Worm (Caenorhabditis elegans) whole organism, young adult: Measurements from ENCODE around the gene atf-8.
A peak's percentile ranks its signal among the peaks of the same experiment; 100 is the strongest.

Experiments
- F57A8.1 ChIP-seq: fragments of 200-800 bp; sonication (Bioruptor generic); optimal IDR thresholded peaks from 2 replicates; lab custom pipeline; 2018; ENCODE audit warnings: mild to moderate bottlenecking, missing genetic modification characterization, moderate library complexity, missing compliant biosample characterization
- attf-3 ChIP-seq: fragments of 200-800 bp; sonication (Bioruptor generic); conservative IDR thresholded peaks from 2 replicates; pipeline ENCODE4 v1.3.6; 2022; ENCODE audit warnings: missing genetic modification reagents, missing genetic modification characterization, missing compliant biosample characterization
- ccch-3 ChIP-seq: fragments of 200-800 bp; sonication (Bioruptor generic); optimal IDR thresholded peaks from 2 replicates; lab custom pipeline; 2018; ENCODE audit warnings: mild to moderate bottlenecking, missing genetic modification characterization, missing compliant biosample characterization
- cebp-2 ChIP-seq: fragments of 200-800 bp; sonication (Bioruptor generic); IDR thresholded peaks from 2 replicates; pipeline ENCODE4 v1.3.6; 2022; ENCODE audit warnings: missing genetic modification characterization, missing compliant biosample characterization
- lag-1 ChIP-seq: fragments of 200-800 bp; sonication (Bioruptor generic); IDR thresholded peaks from 2 replicates; pipeline ENCODE4 v1.3.6; 2022; ENCODE audit warnings: missing genetic modification reagents, missing genetic modification characterization, missing compliant biosample characterization
- rec-8 ChIP-seq, 2 experiments: sonication (generic microtip); optimal IDR thresholded peaks; 2 replicates each; lab custom pipeline; 2016; ENCODE audit warnings: mild to moderate bottlenecking in 2 of 2, missing genetic modification characterization in 2 of 2, missing genetic modification reagents in 2 of 2, missing genotype in 2 of 2, missing biosample characterization in 1 of 2, missing compliant biosample characterization in 1 of 2, moderate library complexity in 1 of 2
- xnd-1 ChIP-seq: sonication (generic microtip); optimal IDR thresholded peaks from 2 replicates; lab custom pipeline; 2016; ENCODE audit warnings: missing genotype, missing genetic modification reagents, missing genetic modification characterization, missing compliant biosample characterization
- ztf-25 ChIP-seq: fragments of 200-800 bp; sonication (Bioruptor generic); IDR thresholded peaks from 2 replicates; pipeline ENCODE4 v1.3.6; 2022; ENCODE audit warnings: missing genetic modification reagents, missing genetic modification characterization, missing compliant biosample characterization

atf-8 gene

ce11 chrV:6135428-6135827, 30.0 kb downstream of the atf-8 start:
- TF ChIP-seq attf-3 (GFP tag; lab: Robert Waterston, UW) (no peak), cebp-2 (GFP tag; lab: Robert Waterston, UW) (0 out of 2 replicates have a peak, but pooled peaks have one; percentile 46)

ce11 chrV:6138167-6138566, 32.8 kb downstream of the atf-8 start:
- TF ChIP-seq ztf-25 (GFP tag; lab: Robert Waterston, UW) (no peak), lag-1 (GFP tag; lab: Robert Waterston, UW) (no peak), xnd-1 (no peak), rec-8 (tag; optimal IDR thresholded peaks at IDR 0.05; lab: Kevin White, UChicago) (no peak), ccch-3 (GFP tag; lab: Kevin White, UChicago) (no peak), F57A8.1 (GFP tag; lab: Kevin White, UChicago) (no peak)
- TF ChIP-seq, all 124 proteins: peak for 0
